Worm (Caenorhabditis elegans) whole organism, L4 larva: ENCODE data around the gene Y113G7B.15.

ENCODE experiments used
- F26F4.8 ChIP-seq: fragments of 200-800 bp; sonication (Bioruptor generic); conservative IDR thresholded peaks from 2 replicates; pipeline ENCODE4 v1.3.6; 2022; ENCODE audit warnings: missing genetic modification characterization, missing compliant biosample characterization
- F49E8.2 ChIP-seq: sonication (generic microtip); optimal IDR thresholded peaks from 2 replicates; lab custom pipeline; 2016; ENCODE audit warnings: missing compliant biosample characterization, mild to moderate bottlenecking, missing genetic modification characterization, borderline replicate concordance
- T26A8.4 ChIP-seq: fragments of 200-800 bp; sonication (Bioruptor generic); IDR thresholded peaks from 2 replicates; pipeline ENCODE4 v1.3.6; 2022; ENCODE audit warnings: missing genetic modification characterization, missing compliant biosample characterization
- Y5F2A.4 ChIP-seq: fragments of 200-800 bp; sonication (Bioruptor generic); optimal IDR thresholded peaks from 2 replicates; lab custom pipeline; 2018; ENCODE audit warnings: mild to moderate bottlenecking, missing genetic modification characterization, missing compliant biosample characterization
- aha-1 ChIP-seq: fragments of 150-350 bp; peaks from one replicate; lab custom pipeline; 2014; ENCODE audit warnings: missing biosample characterization, missing genetic modification characterization
- arid-1 ChIP-seq: fragments of 200-800 bp; sonication (Bioruptor generic); conservative IDR thresholded peaks from 2 replicates; pipeline ENCODE4 v1.3.6; 2022; ENCODE audit warnings: missing genetic modification reagents, missing genetic modification characterization, missing compliant biosample characterization
- ceh-28 ChIP-seq: fragments of 150-350 bp; optimal IDR thresholded peaks from 2 replicates; lab custom pipeline; 2014; ENCODE audit warnings: missing biosample characterization, missing genetic modification reagents, missing genetic modification characterization
- ceh-44 ChIP-seq: fragments of 200-800 bp; sonication (Bioruptor generic); IDR thresholded peaks from 2 replicates; pipeline ENCODE4 v1.3.6; 2022; ENCODE audit warnings: missing genetic modification reagents, missing genetic modification characterization, missing compliant biosample characterization
- ceh-62 ChIP-seq: sonication (generic microtip); optimal IDR thresholded peaks from 2 replicates; lab custom pipeline; 2017; ENCODE audit warnings: missing biosample characterization, missing genetic modification characterization
- cey-2 ChIP-seq: sonication (generic microtip); optimal IDR thresholded peaks from 3 replicates; lab custom pipeline; 2017; ENCODE audit warnings: missing genetic modification characterization, mild to moderate bottlenecking, missing compliant biosample characterization, antibody characterized with exemption, borderline replicate concordance; ENCODE audit not compliant: insufficient read depth
- ctbp-1 ChIP-seq: fragments of 200-800 bp; sonication (Bioruptor generic); IDR thresholded peaks from 2 replicates; pipeline ENCODE4 v1.3.6; 2022; ENCODE audit warnings: missing genetic modification reagents, missing genetic modification characterization, missing compliant biosample characterization
- daf-16 ChIP-seq, 3 experiments: sonication (generic microtip); optimal IDR thresholded peaks; 2 replicates each; lab custom pipeline; 2016 to 2017; ENCODE audit warnings: missing genetic modification characterization in 3 of 3, missing genetic modification reagents in 3 of 3, mild to moderate bottlenecking in 2 of 3, missing compliant biosample characterization in 2 of 3, missing biosample characterization in 1 of 3, moderate library complexity in 1 of 3
- dmd-6 ChIP-seq: fragments of 200-800 bp; sonication (Bioruptor generic); IDR thresholded peaks from 2 replicates; pipeline ENCODE4 v1.3.6; 2022; ENCODE audit warnings: missing genetic modification reagents, missing genetic modification characterization, missing compliant biosample characterization
- dve-1 ChIP-seq: sonication (generic microtip); optimal IDR thresholded peaks from 2 replicates; lab custom pipeline; 2017; ENCODE audit warnings: antibody characterized with exemption, mild to moderate bottlenecking, missing genetic modification characterization, missing compliant biosample characterization; ENCODE audit not compliant: insufficient read depth
- egl-43 ChIP-seq: fragments of 200-800 bp; sonication (Bioruptor generic); IDR thresholded peaks from 2 replicates; pipeline ENCODE4 v1.3.6; 2022; ENCODE audit warnings: missing genetic modification reagents, missing genetic modification characterization, missing compliant biosample characterization
- fkh-10 ChIP-seq: fragments of 150-350 bp; optimal IDR thresholded peaks from 2 replicates; lab custom pipeline; 2014; ENCODE audit warnings: missing biosample characterization, missing genetic modification reagents, missing genetic modification characterization
- hlh-11 ChIP-seq: fragments of 200-800 bp; sonication (Bioruptor generic); optimal IDR thresholded peaks from 2 replicates; lab custom pipeline; 2018; ENCODE audit warnings: mild to moderate bottlenecking, missing genetic modification characterization, missing compliant biosample characterization
- lir-3 ChIP-seq: sonication (generic microtip); optimal IDR thresholded peaks from 2 replicates; lab custom pipeline; 2016; ENCODE audit warnings: mild to moderate bottlenecking, missing genetic modification characterization, missing compliant biosample characterization
- mes-2 ChIP-seq: sonication (generic microtip); optimal IDR thresholded peaks from 2 replicates; lab custom pipeline; 2016; ENCODE audit warnings: missing genotype, mild to moderate bottlenecking, missing genetic modification characterization, missing compliant biosample characterization; ENCODE audit not compliant: poor library complexity, severe bottlenecking
- mxl-2 ChIP-seq: fragments of 200-800 bp; sonication (Bioruptor generic); conservative IDR thresholded peaks from 2 replicates; pipeline ENCODE4 v1.3.6; 2022; ENCODE audit warnings: missing genetic modification reagents, missing genetic modification characterization, missing compliant biosample characterization
- nhr-102 ChIP-seq: sonication (generic microtip); optimal IDR thresholded peaks from 2 replicates; lab custom pipeline; 2016; ENCODE audit warnings: mild to moderate bottlenecking, missing genetic modification characterization, moderate library complexity, missing compliant biosample characterization
- nhr-25 ChIP-seq: sonication (generic microtip); optimal IDR thresholded peaks from 2 replicates; lab custom pipeline; 2017; ENCODE audit warnings: missing genetic modification characterization, mild to moderate bottlenecking, missing compliant biosample characterization, antibody characterized with exemption, moderate library complexity, borderline replicate concordance; ENCODE audit not compliant: insufficient read depth
- nhr-28 ChIP-seq: fragments of 150-350 bp; optimal IDR thresholded peaks from 2 replicates; lab custom pipeline; 2014; ENCODE audit warnings: missing biosample characterization, missing genetic modification characterization
- php-3 ChIP-seq: fragments of 200-800 bp; sonication (Bioruptor generic); IDR thresholded peaks from 2 replicates; pipeline ENCODE4 v1.3.6; 2022; ENCODE audit warnings: missing genetic modification reagents, missing genetic modification characterization, missing compliant biosample characterization
- pqm-1 ChIP-seq: sonication (generic microtip); optimal IDR thresholded peaks from 2 replicates; lab custom pipeline; 2017; ENCODE audit warnings: missing biosample characterization, missing genetic modification characterization
- snpc-4 ChIP-seq: fragments of 150-350 bp; optimal IDR thresholded peaks from 2 replicates; lab custom pipeline; 2014; ENCODE audit warnings: missing biosample characterization, missing genetic modification characterization
- unc-39 ChIP-seq: sonication (generic microtip); optimal IDR thresholded peaks from 2 replicates; lab custom pipeline; 2017; ENCODE audit warnings: missing biosample characterization, missing genetic modification characterization
- zfp-3 ChIP-seq: fragments of 200-800 bp; sonication (Bioruptor generic); conservative IDR thresholded peaks from 2 replicates; pipeline ENCODE4 v1.3.6; 2022; ENCODE audit warnings: missing genetic modification reagents, missing genetic modification characterization, missing compliant biosample characterization
- zip-11 ChIP-seq: fragments of 200-800 bp; sonication (Bioruptor generic); IDR thresholded peaks from 2 replicates; pipeline ENCODE4 v1.3.6; 2022; ENCODE audit warnings: missing genetic modification characterization, missing compliant biosample characterization
- zip-2 ChIP-seq: fragments of 150-350 bp; optimal IDR thresholded peaks from 2 replicates; lab custom pipeline; 2014; ENCODE audit warnings: missing biosample characterization, missing genetic modification characterization
- ztf-11 ChIP-seq: fragments of 150-350 bp; optimal IDR thresholded peaks from 2 replicates; lab custom pipeline; 2014; ENCODE audit warnings: missing biosample characterization, missing genetic modification characterization

The Y113G7B.15 gene

ce11 chrV:20225312-20225711, 8.3 kb downstream of the Y113G7B.15 start:
- peak; percentile 1 for TF ChIP-seq mes-2 (tag; lab: Kevin White, UChicago)
- TF ChIP-seq ceh-62 (tag; lab: Kevin White, UChicago) = no peak
- peak; percentile 56; the same call in 1 of the 2 replicates for TF ChIP-seq php-3
- peak; percentile 91 for TF ChIP-seq pqm-1 (tag; lab: Kevin White, UChicago)
- TF ChIP-seq zfp-3 (GFP tag; lab: Robert Waterston, UW) = no peak
- peak; percentile 57; the same call in 1 of the 2 replicates for TF ChIP-seq dmd-6 (GFP tag; lab: Robert Waterston, UW)
- peak; percentile 22 for TF ChIP-seq hlh-11 (tag; lab: Kevin White, UChicago)
- peak; percentile 9 for TF ChIP-seq dve-1 (tag; lab: Kevin White, UChicago)
- TF ChIP-seq daf-16 (GFP tag; optimal IDR thresholded peaks at IDR 0.05; lab: Kevin White, UChicago) = no peak
- TF ChIP-seq daf-16 (tag; optimal IDR thresholded peaks at IDR 0.05; lab: Kevin White, UChicago) = peak; percentile 69
- peak; percentile 40 for TF ChIP-seq nhr-28 (tag; lab: Kevin White, UChicago)
- TF ChIP-seq cey-2 (tag; lab: Kevin White, UChicago) = no peak

DNA sequence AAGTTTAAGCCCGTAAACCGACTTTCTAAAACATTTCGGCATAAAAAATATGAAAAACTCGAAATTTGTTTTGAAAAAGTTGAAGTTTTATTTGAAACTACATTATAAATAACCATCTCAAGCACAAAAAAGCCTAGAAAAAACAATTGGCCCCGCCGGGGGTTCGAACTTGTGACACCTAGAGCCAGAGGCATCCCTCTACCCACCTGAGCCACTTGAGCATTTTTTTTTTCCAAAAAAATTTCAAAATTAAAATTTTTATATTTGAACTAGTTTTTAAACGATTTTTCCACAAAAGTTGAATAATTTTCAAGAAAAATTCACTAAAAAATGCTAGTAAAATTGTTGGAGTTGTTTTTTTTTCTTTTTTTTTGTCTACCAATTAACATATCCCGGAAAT, 9.9 kb downstream of the Y113G7B.15 start:
- TF ChIP-seq nhr-25 = no peak
- TF ChIP-seq mxl-2 = no peak
- TF ChIP-seq nhr-102 (tag; lab: Kevin White, UChicago) = no peak
- TF ChIP-seq lir-3 = no peak
- no peak for TF ChIP-seq F49E8.2
- no peak for TF ChIP-seq T26A8.4 (GFP tag; lab: Robert Waterston, UW)
- no peak for TF ChIP-seq ztf-11
- no peak for TF ChIP-seq fkh-10 (GFP tag; lab: Kevin White, UChicago)
- no peak for TF ChIP-seq ctbp-1 (GFP tag; lab: Robert Waterston, UW)

ce11 chrV:20220604-20221003, 13.0 kb downstream of the Y113G7B.15 start:
- TF ChIP-seq unc-39 (tag; lab: Kevin White, UChicago) (no peak), zip-2 (tag; lab: Kevin White, UChicago) (no peak), lir-3 (no peak), ceh-28 (tag; lab: Kevin White, UChicago) (no peak), Y5F2A.4 (GFP tag; lab: Kevin White, UChicago) (no peak), ceh-44 (GFP tag; lab: Robert Waterston, UW) (no peak)

DNA sequence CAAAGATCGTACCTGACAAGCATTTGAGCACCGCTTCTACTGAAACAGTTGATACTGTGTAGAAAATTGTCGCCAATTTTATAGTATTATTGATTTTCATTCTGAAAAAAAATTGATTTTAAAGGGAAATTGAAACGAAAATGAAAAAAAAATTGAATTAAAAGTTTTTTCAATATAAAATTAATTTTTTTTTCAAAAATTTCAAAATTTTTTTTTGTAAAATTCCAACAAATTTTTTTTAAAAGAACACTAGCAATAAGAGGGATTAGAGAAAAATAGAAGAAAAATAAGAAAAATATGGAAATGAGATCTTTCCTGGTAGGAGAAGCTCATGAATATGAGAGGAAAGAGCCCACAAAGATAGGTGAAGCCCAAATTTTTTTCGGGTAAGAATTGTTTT, 18.4 kb downstream of the Y113G7B.15 start, which contains the start of gene Y113G7B.11:
Y113G7B.11 (minus strand) TSS at position 101 of the 400 bp plus-strand sequence.
- no peak for TF ChIP-seq zip-11 (GFP tag; lab: Robert Waterston, UW)
- TF ChIP-seq egl-43 (GFP tag; lab: Robert Waterston, UW) = no peak

ce11 chrV:20213097-20213496, 20.5 kb downstream of the Y113G7B.15 start:
- no peak for TF ChIP-seq daf-16 (GFP tag; optimal IDR thresholded peaks at IDR 0.05; lab: Kevin White, UChicago)
- peak; percentile 79 for TF ChIP-seq daf-16 (tag; optimal IDR thresholded peaks at IDR 0.05; lab: Kevin White, UChicago)
- no peak for TF ChIP-seq snpc-4
- no peak for TF ChIP-seq nhr-102 (tag; lab: Kevin White, UChicago)
- no peak for TF ChIP-seq F26F4.8 (GFP tag; lab: Robert Waterston, UW)
- TF ChIP-seq, all 104 proteins: peak for 1

DNA sequence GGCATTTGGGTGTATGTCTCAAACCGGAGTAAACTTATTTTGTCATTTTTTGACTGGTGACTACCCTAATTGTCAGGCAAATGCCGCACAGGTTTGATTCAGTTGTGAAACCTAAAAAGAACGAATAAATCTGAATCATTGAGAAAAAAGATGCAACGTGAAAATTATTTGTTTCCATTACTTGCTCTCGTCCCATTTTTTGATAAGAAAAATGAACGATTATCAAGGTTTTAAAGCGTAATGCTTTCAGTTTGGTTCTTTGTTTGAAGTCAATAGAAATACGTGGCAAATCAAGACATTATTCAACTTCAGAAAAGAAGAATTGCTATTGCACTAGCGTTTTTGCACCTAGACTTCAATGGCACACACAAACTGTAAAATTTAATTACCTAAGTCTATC, 21.1 kb downstream of the Y113G7B.15 start, which contains the start of gene Y113G7B.12:
Y113G7B.12 (minus strand) TSS at position 101 of the 400 bp plus-strand sequence.
- TF ChIP-seq cey-2 (tag; lab: Kevin White, UChicago) (no peak), fkh-10 (GFP tag; lab: Kevin White, UChicago) (no peak), aha-1 (peak; percentile 44), arid-1 (no peak)
